Worm (Caenorhabditis elegans) whole organism, mixed stage, embryonic: ENCODE measurements around the gene nhr-164.

Source experiments
- ceh-43 ChIP-seq: fragments of 200-800 bp; sonication (Bioruptor generic); optimal IDR thresholded peaks from 2 replicates; lab custom pipeline; 2018; ENCODE audit warnings: mild to moderate bottlenecking, missing genetic modification characterization, moderate library complexity, missing compliant biosample characterization
- ces-1 ChIP-seq: fragments of 150-350 bp; optimal IDR thresholded peaks from 2 replicates; lab custom pipeline; 2014; ENCODE audit warnings: missing biosample characterization, missing genetic modification reagents, missing genetic modification characterization
- elt-1 ChIP-seq: sonication (generic microtip); optimal IDR thresholded peaks from 2 replicates; lab custom pipeline; 2017; ENCODE audit warnings: missing genetic modification characterization, mild to moderate bottlenecking, missing compliant biosample characterization, antibody characterized with exemption, moderate library complexity, borderline replicate concordance; ENCODE audit not compliant: insufficient read depth
- mep-1 ChIP-seq: fragments of 150-350 bp; optimal IDR thresholded peaks from 2 replicates; lab custom pipeline; 2017; ENCODE audit warnings: missing biosample characterization, missing genetic modification reagents, missing genetic modification characterization, inconsistent platforms
- nhr-237 ChIP-seq: fragments of 150-350 bp; optimal IDR thresholded peaks from 2 replicates; lab custom pipeline; 2014; ENCODE audit warnings: missing biosample characterization, missing genetic modification characterization
- nhr-28 ChIP-seq: fragments of 150-350 bp; optimal IDR thresholded peaks from 2 replicates; lab custom pipeline; 2014; ENCODE audit warnings: missing biosample characterization, missing genetic modification characterization
- snpc-4 ChIP-seq: fragments of 150-350 bp; optimal IDR thresholded peaks from 2 replicates; lab custom pipeline; 2014; ENCODE audit warnings: missing biosample characterization, missing genetic modification characterization
- sptf-1 ChIP-seq: sonication (generic microtip); optimal IDR thresholded peaks from 2 replicates; lab custom pipeline; 2017; ENCODE audit warnings: mild to moderate bottlenecking, missing genetic modification characterization, moderate library complexity, missing compliant biosample characterization
- unc-39 ChIP-seq: fragments of 150-350 bp; optimal IDR thresholded peaks from 2 replicates; lab custom pipeline; 2014; ENCODE audit warnings: missing biosample characterization, missing genetic modification characterization

DNA sequence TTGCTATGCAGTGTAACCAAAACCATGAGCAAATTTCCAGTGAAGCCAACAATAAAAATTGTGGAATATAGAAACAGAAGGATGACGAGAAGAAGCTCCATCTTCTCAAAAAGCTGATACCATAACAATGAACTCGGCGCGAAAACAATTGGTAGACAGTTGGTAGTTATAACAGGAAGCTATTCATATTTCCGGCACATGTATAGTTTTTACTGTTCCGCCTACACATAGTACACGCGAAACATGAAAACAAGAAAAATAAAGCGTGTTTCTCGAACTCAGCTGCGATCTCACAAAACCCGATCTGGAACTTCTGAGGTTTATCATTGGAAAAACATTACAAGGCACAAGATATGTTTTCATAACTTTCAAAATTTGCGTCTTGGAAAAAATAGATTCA lies 23.5 kb upstream of the nhr-164 start, which contains the start of gene srsx-37:
- TF ChIP-seq sptf-1 (tag; lab: Kevin White, UChicago) (no peak), nhr-237 (tag; lab: Kevin White, UChicago) (no peak), snpc-4 (tag; lab: Kevin White, UChicago) (no peak), mep-1 (tag; lab: Kevin White, UChicago) (no peak), ces-1 (GFP tag; lab: Kevin White, UChicago) (no peak), unc-39 (tag; lab: Kevin White, UChicago) (no peak), elt-1 (tag; lab: Kevin White, UChicago) (no peak), nhr-28 (no peak), ceh-43 (no peak)
